Worm (Caenorhabditis elegans): ENCODE results near the gene B0303.11.

B0303.11 gene

DNA sequence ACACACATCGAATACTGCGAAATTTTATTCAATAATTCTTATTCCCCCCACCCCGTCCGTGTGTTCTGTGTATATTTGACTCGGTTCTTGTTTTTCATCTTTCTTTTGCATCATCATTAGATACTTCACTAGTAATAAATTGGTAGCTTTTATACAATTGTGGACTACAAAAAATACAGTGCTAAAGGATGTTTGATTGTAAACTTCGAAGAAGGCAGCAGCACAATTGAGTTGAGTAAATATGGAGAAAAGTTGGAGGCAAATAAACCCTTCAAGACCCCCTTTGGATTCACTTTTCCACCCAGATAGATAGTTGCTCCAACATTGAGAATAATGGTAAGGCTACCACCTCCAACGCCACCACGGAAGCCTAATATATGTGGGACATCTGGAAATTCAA is 16.9 kb downstream of the B0303.11 start, which contains the start of gene B0303.7:
TSS of gene B0303.7 (plus strand) at position 301 of the 400 bp plus-strand sequence.
- no peak for TF ChIP-seq B0336.3 (GFP tag; IDR thresholded peaks at IDR 0.05)
- no peak for TF ChIP-seq F49E8.2 (tag; optimal IDR thresholded peaks at IDR 0.05; ENCODE audit: insufficient read depth)
- no peak for TF ChIP-seq tbx-9 (tag; optimal IDR thresholded peaks at IDR 0.05; ENCODE audit: borderline replicate concordance)
- no peak for TF ChIP-seq Y53G8AR.9 (GFP tag; conservative IDR thresholded peaks at IDR 0.05)
- no peak for TF ChIP-seq nhr-179 (tag; optimal IDR thresholded peaks at IDR 0.05)
- no peak for TF ChIP-seq pha-4 (tag; optimal IDR thresholded peaks at IDR 0.05)
- TF ChIP-seq Y56A3A.18 (GFP tag; IDR thresholded peaks at IDR 0.05): no peak
- no peak for TF ChIP-seq athp-1 (tag; optimal IDR thresholded peaks at IDR 0.05)
- TF ChIP-seq bed-2 (GFP tag; IDR thresholded peaks at IDR 0.05): no peak
- no peak for TF ChIP-seq F23B12.7 (tag; optimal IDR thresholded peaks at IDR 0.05; ENCODE audit: insufficient read depth)
- TF ChIP-seq snpc-3.4 (tag; optimal IDR thresholded peaks at IDR 0.05): no peak
- no peak for TF ChIP-seq snpc-1.1 (tag; optimal IDR thresholded peaks at IDR 0.05; ENCODE audit: insufficient read depth)
- no peak for TF ChIP-seq dpl-1 (GFP tag; optimal IDR thresholded peaks at IDR 0.05)
- TF ChIP-seq egrh-3 (GFP tag; IDR thresholded peaks at IDR 0.05): no peak
- no peak for TF ChIP-seq nhr-90 (tag; optimal IDR thresholded peaks at IDR 0.05)
- no peak for TF ChIP-seq unc-130 (GFP tag; optimal IDR thresholded peaks at IDR 0.05)
- TF ChIP-seq F57C9.4 (tag; optimal IDR thresholded peaks at IDR 0.05): no peak
- no peak for TF ChIP-seq attf-5 (GFP tag; optimal IDR thresholded peaks at IDR 0.05)
- TF ChIP-seq nfya-1 (tag; optimal IDR thresholded peaks at IDR 0.05; ENCODE audit: borderline replicate concordance, insufficient read depth): no peak
- TF ChIP-seq lir-1 (GFP tag; conservative IDR thresholded peaks at IDR 0.05): no peak

ce11 chrIII:8689655-8690054 is 20.6 kb downstream of the B0303.11 start, which contains the start of gene B0303.4:
Gene B0303.4, plus strand, starts transcription at chrIII:8689850.
- TF ChIP-seq lin-35 (GFP tag; optimal IDR thresholded peaks at IDR 0.05): peak in 1 of 3 experiments; percentile 51
- no peak for TF ChIP-seq cebp-1 (GFP tag; IDR thresholded peaks at IDR 0.05)
- TF ChIP-seq cebp-1 (tag; optimal IDR thresholded peaks at IDR 0.05): peak; percentile 36
- no peak for TF ChIP-seq egl-18 (GFP tag; IDR thresholded peaks at IDR 0.05)
- TF ChIP-seq hmg-1.2 (GFP tag; IDR thresholded peaks at IDR 0.05): peak; percentile 38; the same call in 1 of the 2 replicates
- no peak for TF ChIP-seq ceh-40 (GFP tag; IDR thresholded peaks at IDR 0.05)
- TF ChIP-seq nhr-80 (tag; optimal IDR thresholded peaks at IDR 0.05): peak; percentile 24
- peak; percentile 70 for TF ChIP-seq attf-5 (GFP tag; optimal IDR thresholded peaks at IDR 0.05)

DNA sequence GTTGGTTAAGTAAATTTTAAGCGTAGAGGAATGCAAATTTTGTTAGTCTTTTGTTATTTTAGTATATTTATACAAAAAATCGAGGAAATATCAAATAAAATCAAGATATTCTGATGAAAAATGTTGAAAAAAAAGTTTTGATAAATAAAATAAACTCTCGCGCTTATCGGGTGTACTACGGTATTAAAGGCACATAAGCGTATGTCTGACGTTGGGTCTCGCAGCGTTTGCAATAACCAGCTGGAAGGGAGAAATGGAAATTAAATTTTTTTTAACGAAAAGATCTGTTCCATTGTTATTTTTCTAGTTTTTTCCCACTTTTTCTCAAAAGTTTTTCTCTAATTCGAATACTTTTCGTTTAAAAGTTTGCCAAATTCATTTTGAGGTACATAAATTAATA is 21.1 kb downstream of the B0303.11 start:
- peak; percentile 78 for TF ChIP-seq efl-1 (GFP tag; optimal IDR thresholded peaks at IDR 0.05)
- 0 out of 2 replicates have a peak, but pooled peaks have one; percentile 13 for TF ChIP-seq rcor-1 (GFP tag; IDR thresholded peaks at IDR 0.05)
- peak; percentile 22 for TF ChIP-seq snpc-1.3 (tag; optimal IDR thresholded peaks at IDR 0.05; ENCODE audit: insufficient read depth)
- TF ChIP-seq Y53G8AR.9 (GFP tag; conservative IDR thresholded peaks at IDR 0.05): no peak
- no peak for TF ChIP-seq egl-18 (GFP tag; IDR thresholded peaks at IDR 0.05)
- no peak for TF ChIP-seq attf-3 (GFP tag; conservative IDR thresholded peaks at IDR 0.05)
- no peak for TF ChIP-seq lin-40 (tag; optimal IDR thresholded peaks at IDR 0.05)
- peak; percentile 87 for TF ChIP-seq F33H1.4 (GFP tag; IDR thresholded peaks at IDR 0.05)
- peak; percentile 52; the same call in 1 of the 2 replicates for TF ChIP-seq D2030.7 (GFP tag; IDR thresholded peaks at IDR 0.05)
- no peak for TF ChIP-seq ztf-25 (GFP tag; IDR thresholded peaks at IDR 0.05)
- TF ChIP-seq snpc-3.4 (tag; optimal IDR thresholded peaks at IDR 0.05): no peak
- TF ChIP-seq Y79H2A.3 (GFP tag; conservative IDR thresholded peaks at IDR 0.05): no peak
- TF ChIP-seq tlf-1 (GFP tag; optimal IDR thresholded peaks at IDR 0.05): no peak
- peak; percentile 27; the same call in 1 of the 2 replicates for TF ChIP-seq ceh-91 (GFP tag; IDR thresholded peaks at IDR 0.05)
- peak; percentile 82 for TF ChIP-seq madf-8 (GFP tag; conservative IDR thresholded peaks at IDR 0.05)
- TF ChIP-seq xnd-1 (tag; optimal IDR thresholded peaks at IDR 0.05): peak; percentile 80
- TF ChIP-seq madf-6 (GFP tag; IDR thresholded peaks at IDR 0.05): peak; percentile 92
- no peak for TF ChIP-seq hlh-12 (tag; optimal IDR thresholded peaks at IDR 0.05)
- no peak for TF ChIP-seq Y95B8A.8 (GFP tag; IDR thresholded peaks at IDR 0.05)
- TF ChIP-seq ztf-22 (GFP tag; optimal IDR thresholded peaks at IDR 0.05): no peak
- no peak for TF ChIP-seq unc-130 (GFP tag; optimal IDR thresholded peaks at IDR 0.05)
- peak; percentile 88 for TF ChIP-seq lsl-1 (GFP tag; optimal IDR thresholded peaks at IDR 0.05)
- no peak for TF ChIP-seq ceh-79 (tag; optimal IDR thresholded peaks at IDR 0.05)
